Worm (Caenorhabditis elegans): ENCODE measurements around the gene arrd-26.

arrd-26 gene

ce11 chrIV:2065895-2066294 is at the start of gene arrd-26:
TSS of gene arrd-26 (plus strand) at chrIV:2066195.
- no peak for TF ChIP-seq lin-32 (GFP tag; optimal IDR thresholded peaks at IDR 0.05)
- no peak for TF ChIP-seq nhr-2 (tag; optimal IDR thresholded peaks at IDR 0.05)
- TF ChIP-seq nhr-28 (tag; optimal IDR thresholded peaks at IDR 0.05) = no peak
- TF ChIP-seq ces-1 (GFP tag; optimal IDR thresholded peaks at IDR 0.05) = peak; percentile 24
- TF ChIP-seq pha-4 (tag; optimal IDR thresholded peaks at IDR 0.05) = no peak
- TF ChIP-seq nhr-12 (tag; optimal IDR thresholded peaks at IDR 0.05) = no peak
- TF ChIP-seq mep-1 (tag; optimal IDR thresholded peaks at IDR 0.05) = no peak
- no peak for TF ChIP-seq elt-1 (tag; optimal IDR thresholded peaks at IDR 0.05; ENCODE audit: borderline replicate concordance, insufficient read depth)

- TF ChIP-seq snpc-4 (tag; optimal IDR thresholded peaks at IDR 0.05) = no peak
- TF ChIP-seq ceh-39 (tag; optimal IDR thresholded peaks at IDR 0.05) = peak; percentile 82
- peak; percentile 69 for TF ChIP-seq ces-1 (GFP tag; optimal IDR thresholded peaks at IDR 0.05)
- TF ChIP-seq ham-2 (GFP tag; optimal IDR thresholded peaks at IDR 0.05) = no peak
- TF ChIP-seq cnd-1 (tag; optimal IDR thresholded peaks at IDR 0.05) = peak; percentile 37
- TF ChIP-seq hlh-1 (tag; optimal IDR thresholded peaks at IDR 0.05) = peak; percentile 44
- peak; percentile 76 for TF ChIP-seq nhr-237 (tag; optimal IDR thresholded peaks at IDR 0.05)
- TF ChIP-seq unc-39 (tag; optimal IDR thresholded peaks at IDR 0.05) = no peak
- TF ChIP-seq ceh-83 (GFP tag; optimal IDR thresholded peaks at IDR 0.05) = peak; percentile 67
- peak; percentile 92 for TF ChIP-seq pha-4 (tag; optimal IDR thresholded peaks at IDR 0.05)
- no peak for TF ChIP-seq mab-5 (tag; optimal IDR thresholded peaks at IDR 0.05)
- TF ChIP-seq bed-3 (GFP tag; optimal IDR thresholded peaks at IDR 0.05) = peak; percentile 12
- no peak for TF ChIP-seq sem-2 (GFP tag; optimal IDR thresholded peaks at IDR 0.05)
- peak; percentile 29 for TF ChIP-seq drap-1 (GFP tag; optimal IDR thresholded peaks at IDR 0.05)
- no peak for TF ChIP-seq nhr-76 (tag; optimal IDR thresholded peaks at IDR 0.05)
- TF ChIP-seq blmp-1 (tag; optimal IDR thresholded peaks at IDR 0.05) = no peak
- TF ChIP-seq elt-3 (tag; optimal IDR thresholded peaks at IDR 0.05) = no peak
- TF ChIP-seq unc-120 (tag; optimal IDR thresholded peaks at IDR 0.05; ENCODE audit: poor library complexity, severe bottlenecking) = no peak
- TF ChIP-seq ztf-11 (tag; optimal IDR thresholded peaks at IDR 0.05) = no peak
- TF ChIP-seq unc-62 (GFP tag; optimal IDR thresholded peaks at IDR 0.05) = no peak
- peak; percentile 46 for TF ChIP-seq mls-2 (tag; optimal IDR thresholded peaks at IDR 0.05)
- no peak for TF ChIP-seq zip-8 (tag; optimal IDR thresholded peaks at IDR 0.05)
- TF ChIP-seq sptf-1 (tag; optimal IDR thresholded peaks at IDR 0.05) = peak; percentile 74
- TF ChIP-seq M03D4.4 (tag; optimal IDR thresholded peaks at IDR 0.05) = peak; percentile 60
- TF ChIP-seq elt-1 (tag; optimal IDR thresholded peaks at IDR 0.05; ENCODE audit: borderline replicate concordance, insufficient read depth) = no peak
- peak; percentile 75 for TF ChIP-seq lsy-2 (tag; optimal IDR thresholded peaks at IDR 0.05)
- peak; percentile 3 for TF ChIP-seq lin-32 (GFP tag; optimal IDR thresholded peaks at IDR 0.05)
- no peak for TF ChIP-seq nhr-28 (tag; optimal IDR thresholded peaks at IDR 0.05)
- no peak for TF ChIP-seq nhr-2 (tag; optimal IDR thresholded peaks at IDR 0.05)
- peak; percentile 78 for TF ChIP-seq lin-13 (tag; optimal IDR thresholded peaks at IDR 0.05)
- peak; percentile 93 for TF ChIP-seq mep-1 (tag; optimal IDR thresholded peaks at IDR 0.05)
- no peak for TF ChIP-seq flh-1 (GFP tag; optimal IDR thresholded peaks at IDR 0.05)
- no peak for TF ChIP-seq tbx-8 (GFP tag; optimal IDR thresholded peaks at IDR 0.05)
- TF ChIP-seq nhr-12 (tag; optimal IDR thresholded peaks at IDR 0.05) = no peak
- no peak for TF ChIP-seq ceh-43 (GFP tag; optimal IDR thresholded peaks at IDR 0.05)
Measured at ce11 chrIV:2032946-2033411, 33.0 kb upstream of the arrd-26 start, which contains the start of gene cpsf-1. TSS of gene cpsf-1 (minus strand) at chrIV:2032996.

ce11 chrIV:2036974-2037373 is 29.0 kb upstream of the arrd-26 start, which contains the start of the genes Y76B12C.9 and cng-2:
TSS of gene Y76B12C.9 (minus strand) at chrIV:2037074.
TSS of gene cng-2 (plus strand) at chrIV:2037191.
- TF ChIP-seq ztf-11 (tag; optimal IDR thresholded peaks at IDR 0.05) (no peak), mep-1 (tag; optimal IDR thresholded peaks at IDR 0.05) (no peak), hlh-1 (tag; optimal IDR thresholded peaks at IDR 0.05) (no peak), elt-1 (tag; optimal IDR thresholded peaks at IDR 0.05; ENCODE audit: borderline replicate concordance, insufficient read depth) (no peak), ceh-83 (GFP tag; optimal IDR thresholded peaks at IDR 0.05) (no peak), nhr-28 (tag; optimal IDR thresholded peaks at IDR 0.05) (no peak), cnd-1 (tag; optimal IDR thresholded peaks at IDR 0.05) (no peak), elt-3 (tag; optimal IDR thresholded peaks at IDR 0.05) (no peak), unc-120 (tag; optimal IDR thresholded peaks at IDR 0.05; ENCODE audit: poor library complexity, severe bottlenecking) (no peak), mls-2 (tag; optimal IDR thresholded peaks at IDR 0.05) (no peak), sem-2 (GFP tag; optimal IDR thresholded peaks at IDR 0.05) (no peak), ceh-43 (GFP tag; optimal IDR thresholded peaks at IDR 0.05) (no peak), pha-4 (tag; optimal IDR thresholded peaks at IDR 0.05) (no peak), nhr-76 (tag; optimal IDR thresholded peaks at IDR 0.05) (no peak)
